Worm (Caenorhabditis elegans): ENCODE results near the gene K05F1.13.

K05F1.13 gene

DNA sequence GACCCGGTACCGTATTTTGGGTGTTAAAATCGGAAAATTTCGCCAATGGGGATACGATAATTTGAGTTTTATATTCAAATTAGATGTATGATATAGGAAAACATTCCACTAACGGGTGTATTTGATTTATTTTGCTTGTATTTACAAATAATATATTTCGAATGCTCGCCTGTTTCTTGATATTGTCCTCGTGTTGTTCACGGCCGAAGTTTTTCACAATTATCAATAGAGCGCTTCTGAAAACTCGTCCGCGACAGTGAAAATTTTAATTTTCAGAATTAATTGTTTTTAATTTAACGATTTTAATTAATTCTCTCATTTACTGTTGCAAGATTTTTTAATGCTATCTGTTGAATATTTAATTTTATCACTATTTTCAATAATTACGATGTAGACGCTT lies 30.7 kb downstream of the K05F1.13 start (continued):
- TF ChIP-seq nfya-1 (tag; optimal IDR thresholded peaks at IDR 0.05) = no peak
- TF ChIP-seq ets-4 (tag; optimal IDR thresholded peaks at IDR 0.05) = peak; percentile 63

DNA sequence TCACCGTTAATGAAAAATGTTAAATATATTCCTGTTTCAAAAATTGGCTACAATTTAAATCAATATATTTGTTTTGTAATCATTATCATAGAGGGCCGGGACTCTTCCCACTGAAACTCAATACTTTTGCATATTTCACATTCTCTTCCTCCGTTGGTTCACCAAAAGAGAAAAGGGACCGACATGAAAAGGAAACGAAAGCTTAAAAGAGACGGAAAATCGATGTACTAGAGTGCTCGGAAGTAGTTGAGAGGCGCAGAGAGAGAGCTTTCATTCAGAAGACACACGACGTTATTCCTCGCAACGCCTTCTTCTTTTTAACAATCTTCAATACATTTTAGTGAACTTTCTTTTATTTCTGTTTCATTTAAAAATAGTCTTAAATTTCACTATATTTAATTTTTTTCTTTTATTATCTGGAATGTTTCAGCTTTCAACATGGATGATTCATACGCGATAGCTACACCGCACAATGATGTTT lies 31.4 kb downstream of the K05F1.13 start, which contains the start of gene ehs-1:
ehs-1 (plus strand) TSS at position 431 of the 481 bp plus-strand sequence.
- TF ChIP-seq ceh-18 (tag; optimal IDR thresholded peaks at IDR 0.05) (no peak), ref-2 (tag; optimal IDR thresholded peaks at IDR 0.05) (no peak), ceh-48 (tag; optimal IDR thresholded peaks at IDR 0.05) (peak; percentile 84), fkh-6 (tag; optimal IDR thresholded peaks at IDR 0.05) (no peak)

DNA sequence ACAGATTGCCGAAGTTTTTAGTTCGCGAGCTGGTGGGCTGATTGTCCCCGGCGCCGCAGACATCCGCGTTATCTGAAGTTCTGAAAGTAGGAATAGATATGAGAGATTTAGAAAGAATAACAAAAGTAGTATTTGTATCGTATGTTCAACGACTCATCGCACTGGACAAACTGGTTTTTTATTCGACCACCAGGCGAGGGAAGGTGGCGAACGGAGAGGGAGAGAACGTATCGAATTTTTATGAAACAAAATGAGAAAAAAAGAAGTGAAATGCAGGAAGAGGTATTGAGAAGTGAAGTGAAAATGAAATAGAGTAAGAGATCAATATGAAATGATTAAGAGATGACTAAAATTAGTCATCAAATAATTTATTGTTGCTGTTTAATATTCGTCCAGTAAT lies 38.4 kb downstream of the K05F1.13 start, which contains the start of gene tbc-2:
tbc-2 (minus strand) TSS at position 80 of the 400 bp plus-strand sequence.
- TF ChIP-seq K02D7.2 (tag; optimal IDR thresholded peaks at IDR 0.05) (no peak), eyg-1 (tag; optimal IDR thresholded peaks at IDR 0.05) (no peak), elt-2 (tag; optimal IDR thresholded peaks at IDR 0.05) (no peak), pha-2 (tag; optimal IDR thresholded peaks at IDR 0.05) (no peak), sox-2 (GFP tag; IDR thresholded peaks at IDR 0.05) (no peak), ceh-30 (tag; optimal IDR thresholded peaks at IDR 0.05) (no peak), ceh-34 (tag; optimal IDR thresholded peaks at IDR 0.05) (no peak), fkh-10 (GFP tag; optimal IDR thresholded peaks at IDR 0.05) (no peak), unc-55 (GFP tag; optimal IDR thresholded peaks at IDR 0.05) (no peak), nhr-232 (tag; optimal IDR thresholded peaks at IDR 0.05) (no peak), ceh-14 (tag; optimal IDR thresholded peaks at IDR 0.05) (no peak)

DNA sequence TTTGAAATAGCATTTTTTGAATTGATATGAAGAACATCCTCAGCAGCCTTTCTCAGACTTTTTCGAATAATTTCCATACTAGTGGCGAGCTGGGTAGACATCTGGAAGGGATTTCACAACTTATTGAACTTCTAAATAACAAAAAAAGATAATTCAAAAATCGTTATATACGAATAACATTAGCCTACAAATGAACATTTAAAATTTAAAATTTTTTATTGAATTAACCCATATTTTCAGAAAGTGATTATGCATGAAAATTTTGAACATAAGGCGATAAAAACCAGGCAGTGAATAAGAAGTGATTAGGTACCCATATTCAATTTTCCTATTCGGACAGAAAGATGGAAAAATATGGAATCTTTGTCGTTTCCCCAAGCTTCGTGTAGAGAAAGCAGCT lies 39.6 kb downstream of the K05F1.13 start, which contains the start of gene ZK1248.11:
ZK1248.11 (minus strand) TSS at position 101 of the 400 bp plus-strand sequence.
- TF ChIP-seq C08G9.2 (tag; optimal IDR thresholded peaks at IDR 0.05) = no peak
- no peak for TF ChIP-seq unc-55 (GFP tag; optimal IDR thresholded peaks at IDR 0.05)
- TF ChIP-seq ceh-30 (tag; optimal IDR thresholded peaks at IDR 0.05) = no peak
- TF ChIP-seq hlh-15 (tag; optimal IDR thresholded peaks at IDR 0.05) = no peak
- TF ChIP-seq ref-2 (tag; optimal IDR thresholded peaks at IDR 0.05) = no peak
- no peak for TF ChIP-seq ceh-45 (GFP tag; IDR thresholded peaks at IDR 0.05)
- TF ChIP-seq ceh-2 (tag; optimal IDR thresholded peaks at IDR 0.05) = no peak
- no peak for TF ChIP-seq npax-4 (tag; optimal IDR thresholded peaks at IDR 0.05)
- no peak for TF ChIP-seq tbx-7 (tag; optimal IDR thresholded peaks at IDR 0.05)
- TF ChIP-seq hlh-8 (tag; optimal IDR thresholded peaks at IDR 0.05) = no peak
- no peak for TF ChIP-seq fax-1 (tag; optimal IDR thresholded peaks at IDR 0.05)
- no peak for TF ChIP-seq fkh-10 (GFP tag; optimal IDR thresholded peaks at IDR 0.05)
- TF ChIP-seq unc-86 (tag; optimal IDR thresholded peaks at IDR 0.05) = no peak
- TF ChIP-seq rnt-1 (tag; optimal IDR thresholded peaks at IDR 0.05) = no peak
- no peak for TF ChIP-seq K02D7.2 (tag; optimal IDR thresholded peaks at IDR 0.05)
- no peak for TF ChIP-seq che-1 (tag; optimal IDR thresholded peaks at IDR 0.05)

DNA sequence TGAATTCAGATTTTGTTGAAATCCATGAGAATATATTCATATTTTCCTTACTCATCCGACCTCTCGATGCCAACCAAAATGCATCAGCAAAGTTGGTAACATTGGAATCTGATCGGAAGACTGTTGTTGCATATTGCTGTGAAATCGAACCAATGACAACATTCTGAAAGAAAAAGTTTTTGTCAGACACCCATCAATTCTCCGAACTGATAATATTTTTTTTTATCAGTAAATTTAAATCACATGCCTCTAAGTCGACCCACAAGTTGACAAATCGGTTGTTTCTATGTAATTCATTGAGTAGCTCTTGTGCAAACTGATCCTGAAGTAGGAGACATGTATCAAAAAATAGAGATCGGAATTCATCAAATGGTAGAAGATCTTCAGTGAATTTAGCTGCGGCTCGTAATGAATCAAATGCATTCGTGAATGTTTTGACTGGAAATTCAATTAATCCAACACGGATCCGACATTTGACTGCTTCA lies 41.1 kb downstream of the K05F1.13 start, which contains the start of gene col-74:
col-74 (plus strand) TSS at position 435 of the 485 bp plus-strand sequence.
- TF ChIP-seq sox-4 (tag; optimal IDR thresholded peaks at IDR 0.05) = no peak
- TF ChIP-seq mec-3 (tag; optimal IDR thresholded peaks at IDR 0.05; ENCODE audit: borderline replicate concordance) = no peak
- TF ChIP-seq Y22D7AL.16 (tag; optimal IDR thresholded peaks at IDR 0.05) = no peak
- TF ChIP-seq elt-2 (tag; optimal IDR thresholded peaks at IDR 0.05) = no peak
- no peak for TF ChIP-seq hlh-30 (tag; optimal IDR thresholded peaks at IDR 0.05; ENCODE audit: insufficient read depth)
- TF ChIP-seq tbx-7 (tag; optimal IDR thresholded peaks at IDR 0.05) = no peak
- TF ChIP-seq pat-9 (tag; optimal IDR thresholded peaks at IDR 0.05) = no peak
- TF ChIP-seq nhr-11 (tag; optimal IDR thresholded peaks at IDR 0.05) = no peak
- no peak for TF ChIP-seq sox-2 (GFP tag; IDR thresholded peaks at IDR 0.05)

Measured in whole organism, late embryonic.